Worm (Caenorhabditis elegans) whole organism, L1 larva: ENCODE data around the gene F39F10.4.

Source experiments
- aly-2 ChIP-seq: fragments of 150-350 bp; optimal IDR thresholded peaks from 2 replicates; lab custom pipeline; 2014; ENCODE audit warnings: missing biosample characterization, missing genetic modification characterization
- ama-1 ChIP-seq: fragments of 150-350 bp; optimal IDR thresholded peaks from 2 replicates; lab custom pipeline; 2014
- ceh-8 ChIP-seq: fragments of 200-800 bp; sonication (Bioruptor generic); optimal IDR thresholded peaks from 2 replicates; lab custom pipeline; 2018; ENCODE audit warnings: mild to moderate bottlenecking, missing genetic modification characterization, moderate library complexity, missing compliant biosample characterization
- dpl-1 ChIP-seq, 3 experiments: fragments of 150-350 bp in 2 of 3; sonication (generic microtip) in 1 of 3; optimal IDR thresholded peaks; 2 replicates each; lab custom pipeline; 2014 to 2017; ENCODE audit warnings: missing biosample characterization in 3 of 3, missing genetic modification characterization in 3 of 3, missing genetic modification reagents in 3 of 3
- jun-1 ChIP-seq: fragments of 150-350 bp; optimal IDR thresholded peaks from 2 replicates; lab custom pipeline; 2014; ENCODE audit warnings: missing biosample characterization, missing genetic modification reagents, missing genetic modification characterization
- lin-15B ChIP-seq: fragments of 150-350 bp; sonication (generic microtip); optimal IDR thresholded peaks from 3 replicates; lab custom pipeline; 2014; ENCODE audit warnings: missing biosample characterization, missing genetic modification characterization
- lin-39 ChIP-seq: fragments of 150-350 bp; optimal IDR thresholded peaks from 2 replicates; lab custom pipeline; 2014; ENCODE audit warnings: missing biosample characterization, missing genetic modification reagents, missing genetic modification characterization
- nhr-12 ChIP-seq: sonication (generic microtip); optimal IDR thresholded peaks from 2 replicates; lab custom pipeline; 2017; ENCODE audit warnings: missing biosample characterization, missing genetic modification characterization
- pqm-1 ChIP-seq: sonication (generic microtip); optimal IDR thresholded peaks from 3 replicates; lab custom pipeline; 2017; ENCODE audit warnings: missing biosample characterization, missing genetic modification characterization
- swsn-7 ChIP-seq: sonication (generic microtip); optimal IDR thresholded peaks from 2 replicates; lab custom pipeline; 2016; ENCODE audit warnings: missing genetic modification characterization, missing compliant biosample characterization
- unc-62 ChIP-seq: fragments of 150-350 bp; optimal IDR thresholded peaks from 2 replicates; lab custom pipeline; 2014; ENCODE audit warnings: missing biosample characterization, missing genetic modification reagents, missing genetic modification characterization
- vab-15 ChIP-seq: sonication (generic microtip); optimal IDR thresholded peaks from 2 replicates; lab custom pipeline; 2017; ENCODE audit warnings: missing genotype, mild to moderate bottlenecking, missing genetic modification characterization, missing compliant biosample characterization
- zip-4 ChIP-seq: fragments of 200-800 bp; sonication (Bioruptor generic); optimal IDR thresholded peaks from 2 replicates; lab custom pipeline; 2018; ENCODE audit warnings: mild to moderate bottlenecking, missing genetic modification characterization, moderate library complexity, missing compliant biosample characterization
- ztf-4 ChIP-seq: fragments of 150-350 bp; optimal IDR thresholded peaks from 2 replicates; lab custom pipeline; 2014; ENCODE audit warnings: missing biosample characterization, missing genetic modification characterization

- no peak for TF ChIP-seq aly-2 (tag; lab: Kevin White, UChicago)
- TF ChIP-seq ztf-4 (tag; lab: Kevin White, UChicago), result no peak
- TF ChIP-seq jun-1 (tag; lab: Kevin White, UChicago), result no peak
- TF ChIP-seq unc-62 (GFP tag; lab: Kevin White, UChicago), result no peak
- no peak for TF ChIP-seq ceh-8 (GFP tag; lab: Kevin White, UChicago)
- no peak for TF ChIP-seq lin-15B
- no peak for TF ChIP-seq zip-4
- no peak for TF ChIP-seq pqm-1 (tag; lab: Kevin White, UChicago)
- no peak for TF ChIP-seq lin-39 (tag; lab: Kevin White, UChicago)
- TF ChIP-seq ama-1 (lab: Kevin White, UChicago), result no peak
- TF ChIP-seq swsn-7 (tag; lab: Kevin White, UChicago), result no peak
- TF ChIP-seq dpl-1 (GFP tag; optimal IDR thresholded peaks at IDR 0.05; lab: Kevin White, UChicago), result no peak
- no peak for TF ChIP-seq nhr-12 (tag; lab: Kevin White, UChicago)
- no peak for TF ChIP-seq vab-15 (tag; lab: Kevin White, UChicago)
These were observed 15.9 kb upstream of the F39F10.4 start for ce11 chrX:16919468-16919867.
